Fruit fly (Drosophila melanogaster): ENCODE results near the gene CG6179.

The CG6179 gene

DNA sequence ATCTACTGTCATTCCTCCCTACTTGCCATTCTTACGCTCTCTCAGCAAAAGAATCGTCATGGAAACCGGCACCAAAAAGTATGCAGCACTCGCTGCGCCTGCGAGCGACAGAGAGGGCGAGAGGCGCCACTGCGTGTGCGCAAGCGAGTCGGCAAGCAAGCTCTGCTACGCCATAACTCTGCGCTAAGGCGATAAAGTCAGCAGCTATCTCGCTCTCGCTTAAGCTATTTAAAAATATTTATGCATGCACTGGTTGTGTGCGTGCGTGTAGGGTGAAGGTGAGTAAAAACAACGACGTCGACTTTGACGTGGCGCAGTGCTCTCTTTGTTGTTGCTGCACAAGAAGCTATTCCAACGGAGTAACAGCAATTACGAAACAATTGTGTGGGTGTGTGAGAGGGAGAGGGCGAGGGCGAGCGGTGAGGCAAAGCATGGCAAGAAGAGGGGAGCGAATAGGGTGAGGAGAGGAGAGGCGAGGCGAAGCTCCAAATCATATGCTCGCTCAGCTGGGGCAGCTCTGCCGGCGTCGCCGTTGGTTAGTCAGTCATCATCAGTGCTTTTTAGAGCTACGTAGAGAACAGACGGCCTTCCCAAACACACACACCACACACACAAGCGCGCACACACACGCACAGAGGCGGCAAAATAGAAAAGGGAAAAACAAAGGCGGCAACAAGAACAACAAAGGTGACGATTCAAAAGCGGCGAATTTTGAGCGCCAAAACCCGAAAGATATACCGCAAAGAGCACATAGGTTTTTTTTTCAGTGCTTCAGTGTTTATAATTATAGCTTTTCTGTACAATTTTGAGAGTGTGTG is 13.6 kb upstream of the CG6179 start, which contains the start of gene CrebB (continued):
- no peak for TF ChIP-seq sim (GFP tag; IDR thresholded peaks at IDR 0.05)
- TF ChIP-seq unc-4 (GFP tag; IDR thresholded peaks at IDR 0.05; ENCODE audit: partially characterized antibody), result no peak
- TF ChIP-seq CG34422 (GFP tag; IDR thresholded peaks at IDR 0.05), result peak; percentile 65; the same call in 2 of the 3 replicates
- no peak for TF ChIP-seq CG30403 (GFP tag; optimal IDR thresholded peaks at IDR 0.05)
- TF ChIP-seq luna (GFP tag; optimal IDR thresholded peaks at IDR 0.05), result no peak
- TF ChIP-seq CG9932 (GFP tag; IDR thresholded peaks at IDR 0.05), result peak; percentile 65
- peak; percentile 65 for TF ChIP-seq gro (GFP tag; optimal IDR thresholded peaks at IDR 0.05)
- TF ChIP-seq trem (tag; optimal IDR thresholded peaks at IDR 0.05), result no peak
- TF ChIP-seq E2f2 (GFP tag; IDR thresholded peaks at IDR 0.05), result peak; percentile 34; the same call in 1 of the 2 replicates
- TF ChIP-seq ems (GFP tag; optimal IDR thresholded peaks at IDR 0.05), result no peak
- TF ChIP-seq CG4424 (GFP tag; optimal IDR thresholded peaks at IDR 0.05), result no peak
- no peak for TF ChIP-seq sens (GFP tag)
- TF ChIP-seq CG8944 (GFP tag; optimal IDR thresholded peaks at IDR 0.05), result no peak
- TF ChIP-seq CG5245 (GFP tag; optimal IDR thresholded peaks at IDR 0.05), result no peak
- TF ChIP-seq CG9797 (GFP tag; optimal IDR thresholded peaks at IDR 0.05), result no peak
- no peak for TF ChIP-seq tll (GFP tag; optimal IDR thresholded peaks at IDR 0.05)
- peak; percentile 22; the same call in 1 of the 3 replicates for TF ChIP-seq tgo (GFP tag; IDR thresholded peaks at IDR 0.05)
- TF ChIP-seq croc (GFP tag; conservative IDR thresholded peaks at IDR 0.05), result no peak
- TF ChIP-seq gem (tag; optimal IDR thresholded peaks at IDR 0.05), result peak; percentile 30
- TF ChIP-seq row (GFP tag; IDR thresholded peaks at IDR 0.05), result peak; percentile 53
- peak; percentile 21 for TF ChIP-seq CG1603 (tag; optimal IDR thresholded peaks at IDR 0.05)
- peak; percentile 39; the same call in 1 of the 2 replicates for TF ChIP-seq sna (GFP tag; IDR thresholded peaks at IDR 0.05; ENCODE audit: partially characterized antibody)
- peak; percentile 26 for TF ChIP-seq CG2120 (GFP tag; optimal IDR thresholded peaks at IDR 0.05)
- peak; percentile 34; the same call in 1 of the 2 replicates for TF ChIP-seq CG10366 (GFP tag; IDR thresholded peaks at IDR 0.05)
- 0 out of 3 replicates have a peak, but pooled peaks have one; percentile 18 for TF ChIP-seq otp (GFP tag; IDR thresholded peaks at IDR 0.05)
- peak; percentile 37 for TF ChIP-seq CG12155 (GFP tag; optimal IDR thresholded peaks at IDR 0.05)
- peak; percentile 45 for TF ChIP-seq Dek (tag; optimal IDR thresholded peaks at IDR 0.05)
- TF ChIP-seq lola (GFP tag; optimal IDR thresholded peaks at IDR 0.05), result peak in 1 of 3 experiments; percentile 35
- TF ChIP-seq CG18011 (GFP tag; optimal IDR thresholded peaks at IDR 0.05), result no peak
- TF ChIP-seq CG5953 (GFP tag; IDR thresholded peaks at IDR 0.05), result no peak
- TF ChIP-seq hth (optimal IDR thresholded peaks at IDR 0.05), result no peak
- peak; percentile 85 for TF ChIP-seq cg (GFP tag; optimal IDR thresholded peaks at IDR 0.05)
- 0 out of 2 replicates have a peak, but pooled peaks have one; percentile 48 for TF ChIP-seq bbx (GFP tag; IDR thresholded peaks at IDR 0.05; ENCODE audit: partially characterized antibody)
- TF ChIP-seq YL-1 (GFP tag; optimal IDR thresholded peaks at IDR 0.05), result no peak
- no peak for TF ChIP-seq CG16863 (GFP tag; optimal IDR thresholded peaks at IDR 0.05)
- TF ChIP-seq CG1832 (GFP tag; optimal IDR thresholded peaks at IDR 0.05), result peak; percentile 96
- no peak for TF ChIP-seq CG15601 (tag; optimal IDR thresholded peaks at IDR 0.05)
- TF ChIP-seq H2.0 (GFP tag; IDR thresholded peaks at IDR 0.05), result peak; percentile 28; the same call in 1 of the 2 replicates
- no peak for TF ChIP-seq cato (GFP tag; optimal IDR thresholded peaks at IDR 0.05; ENCODE audit: borderline replicate concordance)
- peak; percentile 46 for TF ChIP-seq CG17912 (GFP tag; optimal IDR thresholded peaks at IDR 0.05)
- TF ChIP-seq Nf-YC (tag; optimal IDR thresholded peaks at IDR 0.05), result peak; percentile 81
- no peak for TF ChIP-seq Lhr (GFP tag; optimal IDR thresholded peaks at IDR 0.05)
- peak; percentile 47 for TF ChIP-seq Ptx1 (GFP tag; IDR thresholded peaks at IDR 0.05)
- TF ChIP-seq dan (GFP tag; IDR thresholded peaks at IDR 0.05), result no peak
- TF ChIP-seq Mrtf (GFP tag; IDR thresholded peaks at IDR 0.05), result 0 out of 3 replicates have a peak, but pooled peaks have one; percentile 33
- no peak for TF ChIP-seq eyg (GFP tag; optimal IDR thresholded peaks at IDR 0.05)
- TF ChIP-seq CG18262 (tag; optimal IDR thresholded peaks at IDR 0.05), result no peak
- TF ChIP-seq CG9215 (GFP tag; IDR thresholded peaks at IDR 0.05), result no peak; the same call in 1 of the 2 replicates
- TF ChIP-seq CG2129 (GFP tag; IDR thresholded peaks at IDR 0.05; ENCODE audit: partially characterized antibody), result no peak
